Worm (Caenorhabditis elegans) whole organism, L1 larva: ENCODE data around the gene pro-1.

ENCODE experiments used
- C16A3.4 ChIP-seq: fragments of 150-350 bp; optimal IDR thresholded peaks from 2 replicates; lab custom pipeline; 2014; ENCODE audit warnings: missing biosample characterization, missing genetic modification characterization
- Y116A8C.19 ChIP-seq: sonication (generic microtip); optimal IDR thresholded peaks from 2 replicates; lab custom pipeline; 2016; ENCODE audit warnings: missing compliant biosample characterization, missing genetic modification characterization, borderline replicate concordance
- aha-1 ChIP-seq: fragments of 150-350 bp; optimal IDR thresholded peaks from 2 replicates; lab custom pipeline; 2014; ENCODE audit warnings: missing biosample characterization, missing genetic modification characterization
- ama-1 ChIP-seq: fragments of 150-350 bp; optimal IDR thresholded peaks from 2 replicates; lab custom pipeline; 2014
- blmp-1 ChIP-seq: fragments of 150-350 bp; optimal IDR thresholded peaks from 2 replicates; lab custom pipeline; 2014; ENCODE audit warnings: missing biosample characterization, missing genetic modification characterization
- ceh-82 ChIP-seq, 3 experiments: fragments of 150-350 bp in 1 of 3; sonication (generic microtip) in 2 of 3; optimal IDR thresholded peaks; 2 replicates each; lab custom pipeline; 2014 to 2017; ENCODE audit warnings: missing biosample characterization in 3 of 3, missing genetic modification characterization in 3 of 3
- ceh-90 ChIP-seq: sonication (generic microtip); optimal IDR thresholded peaks from 2 replicates; lab custom pipeline; 2016; ENCODE audit warnings: missing genetic modification characterization, missing compliant biosample characterization
- dpl-1 ChIP-seq, 3 experiments: fragments of 150-350 bp in 2 of 3; sonication (generic microtip) in 1 of 3; optimal IDR thresholded peaks; 2 replicates each; lab custom pipeline; 2014 to 2017; ENCODE audit warnings: missing biosample characterization in 3 of 3, missing genetic modification characterization in 3 of 3, missing genetic modification reagents in 3 of 3
- dsc-1 ChIP-seq: sonication (generic microtip); optimal IDR thresholded peaks from 2 replicates; lab custom pipeline; 2016; ENCODE audit warnings: mild to moderate bottlenecking, missing genetic modification characterization, missing compliant biosample characterization
- efl-1 ChIP-seq, 4 experiments: fragments of 150-350 bp; optimal IDR thresholded peaks in 3 of 4; peaks in 1 of 4; 1 replicate in 1 of 4; 2 replicates in 3 of 4; lab custom pipeline; 2014; ENCODE audit warnings: missing biosample characterization in 2 of 4, missing genetic modification characterization in 2 of 4, missing genetic modification reagents in 2 of 4
- egl-13 ChIP-seq: sonication (generic microtip); optimal IDR thresholded peaks from 2 replicates; lab custom pipeline; 2016; ENCODE audit warnings: missing genotype, missing genetic modification reagents, missing genetic modification characterization, missing compliant biosample characterization
- elt-2 ChIP-seq: sonication (generic microtip); optimal IDR thresholded peaks from 2 replicates; lab custom pipeline; 2016; ENCODE audit warnings: missing genetic modification characterization, mild to moderate bottlenecking, inconsistent platforms, missing compliant biosample characterization, missing genetic modification reagents
- fkh-10 ChIP-seq: sonication (generic microtip); optimal IDR thresholded peaks from 2 replicates; lab custom pipeline; 2017; ENCODE audit warnings: missing biosample characterization, missing genetic modification reagents, missing genetic modification characterization
- fkh-8 ChIP-seq: sonication (generic microtip); optimal IDR thresholded peaks from 2 replicates; lab custom pipeline; 2016; ENCODE audit warnings: mild to moderate bottlenecking, missing genetic modification characterization, missing compliant biosample characterization
- fos-1 ChIP-seq: fragments of 150-350 bp; optimal IDR thresholded peaks from 2 replicates; lab custom pipeline; 2014; ENCODE audit warnings: missing biosample characterization, missing genetic modification characterization
- hlh-17 ChIP-seq: fragments of 200-800 bp; sonication (Bioruptor generic); optimal IDR thresholded peaks from 2 replicates; lab custom pipeline; 2018; ENCODE audit warnings: missing genetic modification characterization, mild to moderate bottlenecking, missing compliant biosample characterization, moderate library complexity, borderline replicate concordance
- hlh-4 ChIP-seq: sonication (generic microtip); optimal IDR thresholded peaks from 2 replicates; lab custom pipeline; 2016; ENCODE audit warnings: mild to moderate bottlenecking, missing genetic modification characterization, missing compliant biosample characterization
- hpl-2 ChIP-seq: fragments of 150-350 bp; optimal IDR thresholded peaks from 2 replicates; lab custom pipeline; 2014; ENCODE audit warnings: missing biosample characterization, missing genetic modification reagents, missing genetic modification characterization
- irx-1 ChIP-seq: sonication (generic microtip); optimal IDR thresholded peaks from 2 replicates; lab custom pipeline; 2016; ENCODE audit warnings: missing genetic modification characterization, missing compliant biosample characterization
- lin-15B ChIP-seq: fragments of 150-350 bp; sonication (generic microtip); optimal IDR thresholded peaks from 3 replicates; lab custom pipeline; 2014; ENCODE audit warnings: missing biosample characterization, missing genetic modification characterization
- lsy-2 ChIP-seq, 2 experiments: fragments of 150-350 bp; optimal IDR thresholded peaks; 2 replicates each; lab custom pipeline; 2014; ENCODE audit warnings: missing biosample characterization in 2 of 2, missing genetic modification characterization in 2 of 2
- mab-9 ChIP-seq: fragments of 200-800 bp; sonication (Bioruptor generic); IDR thresholded peaks from 2 replicates; pipeline ENCODE4 v1.3.6; 2022; ENCODE audit warnings: missing genetic modification reagents, missing genetic modification characterization, missing compliant biosample characterization
- mdl-1 ChIP-seq, 2 experiments: fragments of 150-350 bp; optimal IDR thresholded peaks; 2 replicates each; lab custom pipeline; 2014 to 2017; ENCODE audit warnings: missing biosample characterization in 2 of 2, missing genetic modification characterization in 2 of 2, inconsistent platforms in 1 of 2
- mef-2 ChIP-seq: fragments of 150-350 bp; optimal IDR thresholded peaks from 2 replicates; lab custom pipeline; 2014; ENCODE audit warnings: missing biosample characterization, missing genetic modification characterization
- mep-1 ChIP-seq: fragments of 150-350 bp; optimal IDR thresholded peaks from 2 replicates; lab custom pipeline; 2014; ENCODE audit warnings: missing biosample characterization, missing genetic modification characterization
- nhr-11 ChIP-seq: fragments of 150-350 bp; optimal IDR thresholded peaks from 2 replicates; lab custom pipeline; 2014; ENCODE audit warnings: missing biosample characterization, missing genetic modification characterization
- nhr-12 ChIP-seq: sonication (generic microtip); optimal IDR thresholded peaks from 2 replicates; lab custom pipeline; 2017; ENCODE audit warnings: missing biosample characterization, missing genetic modification characterization
- nhr-237 ChIP-seq: fragments of 150-350 bp; optimal IDR thresholded peaks from 2 replicates; lab custom pipeline; 2014; ENCODE audit warnings: missing biosample characterization, missing genetic modification characterization
- nhr-71 ChIP-seq: sonication (generic microtip); optimal IDR thresholded peaks from 2 replicates; lab custom pipeline; 2016; ENCODE audit warnings: mild to moderate bottlenecking, missing genetic modification characterization, moderate library complexity, missing compliant biosample characterization
- nhr-76 ChIP-seq: sonication (generic microtip); optimal IDR thresholded peaks from 2 replicates; lab custom pipeline; 2017; ENCODE audit warnings: missing biosample characterization, missing genetic modification characterization
- nhr-77 ChIP-seq: fragments of 150-350 bp; optimal IDR thresholded peaks from 2 replicates; lab custom pipeline; 2014; ENCODE audit warnings: missing biosample characterization, missing genetic modification characterization
- nhr-84 ChIP-seq: sonication (generic microtip); optimal IDR thresholded peaks from 2 replicates; lab custom pipeline; 2017; ENCODE audit warnings: missing biosample characterization, missing genetic modification characterization
- nhr-90 ChIP-seq: sonication (generic microtip); optimal IDR thresholded peaks from 2 replicates; lab custom pipeline; 2016; ENCODE audit warnings: mild to moderate bottlenecking, missing genetic modification characterization, missing compliant biosample characterization; ENCODE audit not compliant: poor library complexity
- pax-3 ChIP-seq: fragments of 200-800 bp; sonication (Bioruptor generic); optimal IDR thresholded peaks from 2 replicates; lab custom pipeline; 2018; ENCODE audit warnings: mild to moderate bottlenecking, missing genetic modification characterization, moderate library complexity, missing compliant biosample characterization
- rnt-1 ChIP-seq: sonication (generic microtip); optimal IDR thresholded peaks from 2 replicates; lab custom pipeline; 2016; ENCODE audit warnings: mild to moderate bottlenecking, missing genetic modification characterization, moderate library complexity, missing compliant biosample characterization
- skn-1 ChIP-seq: fragments of 150-350 bp; optimal IDR thresholded peaks from 2 replicates; lab custom pipeline; 2014; ENCODE audit warnings: missing biosample characterization, missing genetic modification characterization
- snu-23 ChIP-seq: sonication (generic microtip); optimal IDR thresholded peaks from 2 replicates; lab custom pipeline; 2016; ENCODE audit warnings: missing genetic modification characterization, missing compliant biosample characterization
- sup-37 ChIP-seq: fragments of 200-800 bp; sonication (Bioruptor generic); optimal IDR thresholded peaks from 2 replicates; lab custom pipeline; 2018; ENCODE audit warnings: mild to moderate bottlenecking, missing genetic modification characterization, missing compliant biosample characterization
- swsn-7 ChIP-seq: sonication (generic microtip); optimal IDR thresholded peaks from 2 replicates; lab custom pipeline; 2016; ENCODE audit warnings: missing genetic modification characterization, missing compliant biosample characterization
- unc-30 ChIP-seq: sonication (generic microtip); optimal IDR thresholded peaks from 2 replicates; lab custom pipeline; 2017; ENCODE audit warnings: missing biosample characterization, missing genetic modification characterization
- unc-62 ChIP-seq: fragments of 150-350 bp; optimal IDR thresholded peaks from 2 replicates; lab custom pipeline; 2014; ENCODE audit warnings: missing biosample characterization, missing genetic modification reagents, missing genetic modification characterization
- unc-86 ChIP-seq: sonication (generic microtip); optimal IDR thresholded peaks from 2 replicates; lab custom pipeline; 2016; ENCODE audit warnings: missing genetic modification characterization, missing compliant biosample characterization
- unc-98 ChIP-seq: fragments of 200-800 bp; sonication (Bioruptor generic); IDR thresholded peaks from 2 replicates; pipeline ENCODE4 v1.3.6; 2022; ENCODE audit warnings: missing genetic modification characterization, missing compliant biosample characterization
- zag-1 ChIP-seq: fragments of 150-350 bp; optimal IDR thresholded peaks from 2 replicates; lab custom pipeline; 2014; ENCODE audit warnings: missing biosample characterization, missing genetic modification characterization
- zip-4 ChIP-seq: fragments of 200-800 bp; sonication (Bioruptor generic); optimal IDR thresholded peaks from 2 replicates; lab custom pipeline; 2018; ENCODE audit warnings: mild to moderate bottlenecking, missing genetic modification characterization, moderate library complexity, missing compliant biosample characterization
- ztf-11 ChIP-seq, 2 experiments: sonication (generic microtip); optimal IDR thresholded peaks; 2 replicates each; lab custom pipeline; 2016 to 2017; ENCODE audit warnings: missing genetic modification characterization in 2 of 2, missing biosample characterization in 1 of 2, missing compliant biosample characterization in 1 of 2

Gene pro-1

ce11 chrII:10548778-10549671 lies 7.2 kb upstream of the pro-1 start (continued):
- peak; percentile 96 for TF ChIP-seq nhr-71
- no peak for TF ChIP-seq hlh-17 (GFP tag; lab: Kevin White, UChicago)
- no peak for TF ChIP-seq ceh-90 (tag; lab: Kevin White, UChicago)
- TF ChIP-seq sup-37 (GFP tag; lab: Kevin White, UChicago), result peak; percentile 5
- TF ChIP-seq lin-15B (tag; lab: Kevin White, UChicago), result peak; percentile 44
- peak; percentile 97 for TF ChIP-seq ama-1 (lab: Kevin White, UChicago)
- peak; percentile 70 for TF ChIP-seq nhr-77 (tag; lab: Kevin White, UChicago)
- no peak for TF ChIP-seq unc-30 (tag; lab: Kevin White, UChicago)
- no peak for TF ChIP-seq nhr-76 (tag; lab: Kevin White, UChicago)
- no peak for TF ChIP-seq Y116A8C.19 (tag; lab: Kevin White, UChicago)
- peak; percentile 46 for TF ChIP-seq blmp-1 (tag; lab: Kevin White, UChicago)
- peak; percentile 71 to 82 for TF ChIP-seq efl-1 (optimal IDR thresholded peaks at IDR 0.05; lab: Kevin White, UChicago)
- TF ChIP-seq efl-1 (GFP tag; optimal IDR thresholded peaks at IDR 0.05 in 1 of 2; lab: Kevin White, UChicago), result peak; percentile 44 to 92
- no peak for TF ChIP-seq nhr-84 (tag; lab: Kevin White, UChicago)
- peak; percentile 80 for TF ChIP-seq nhr-11
- no peak for TF ChIP-seq aha-1
- TF ChIP-seq unc-86 (tag; lab: Kevin White, UChicago), result peak; percentile 90
- TF ChIP-seq hlh-4 (tag; lab: Kevin White, UChicago), result no peak
- no peak for TF ChIP-seq nhr-12 (tag; lab: Kevin White, UChicago)
- peak; percentile 50 for TF ChIP-seq fos-1 (tag; lab: Kevin White, UChicago)
- peak; percentile 94 for TF ChIP-seq snu-23 (GFP tag; lab: Kevin White, UChicago)
- peak; percentile 85 to 95 (median 94) for TF ChIP-seq ceh-82 (tag; optimal IDR thresholded peaks at IDR 0.05; lab: Kevin White, UChicago)
- TF ChIP-seq mef-2, result peak; percentile 45
- TF ChIP-seq ztf-11 (tag; optimal IDR thresholded peaks at IDR 0.05; lab: Kevin White, UChicago), result peak in 1 of 2 experiments; percentile 72
- TF ChIP-seq rnt-1, result peak; percentile 84
- TF ChIP-seq irx-1 (tag; lab: Kevin White, UChicago), result peak; percentile 34
- TF ChIP-seq swsn-7 (tag; lab: Kevin White, UChicago), result peak; percentile 90
- peak; percentile 48 for TF ChIP-seq nhr-237
- TF ChIP-seq mab-9 (GFP tag; lab: Robert Waterston, UW), result peak; percentile 66
- TF ChIP-seq mep-1, result peak; percentile 48
- no peak for TF ChIP-seq unc-62 (GFP tag; lab: Kevin White, UChicago)
- no peak for TF ChIP-seq unc-98
- TF ChIP-seq C16A3.4 (tag; lab: Kevin White, UChicago), result peak; percentile 85
- TF ChIP-seq elt-2 (tag; lab: Kevin White, UChicago), result peak; percentile 47
- TF ChIP-seq egl-13 (tag; lab: Kevin White, UChicago), result peak; percentile 49
- TF ChIP-seq mdl-1 (tag; optimal IDR thresholded peaks at IDR 0.05; lab: Kevin White, UChicago), result peak; percentile 85 to 95

ce11 chrII:10547803-10548693 lies 6.3 kb upstream of the pro-1 start:
- TF ChIP-seq skn-1 (tag; lab: Kevin White, UChicago), result peak; percentile 14
- no peak for TF ChIP-seq zag-1 (tag; lab: Kevin White, UChicago)
- TF ChIP-seq mdl-1 (tag; optimal IDR thresholded peaks at IDR 0.05; lab: Kevin White, UChicago), result peak in 1 of 2 experiments; percentile 28
- TF ChIP-seq dpl-1 (GFP tag; optimal IDR thresholded peaks at IDR 0.05; lab: Kevin White, UChicago), result peak in 1 of 3 experiments; percentile 15
- peak; percentile 2 to 17 for TF ChIP-seq lsy-2 (tag; optimal IDR thresholded peaks at IDR 0.05; lab: Kevin White, UChicago)
- TF ChIP-seq unc-98, result no peak
- TF ChIP-seq egl-13 (tag; lab: Kevin White, UChicago), result no peak
- no peak for TF ChIP-seq hpl-2 (GFP tag; lab: Kevin White, UChicago)
- TF ChIP-seq irx-1 (tag; lab: Kevin White, UChicago), result no peak
- no peak for TF ChIP-seq efl-1 (optimal IDR thresholded peaks at IDR 0.05; lab: Kevin White, UChicago)
- TF ChIP-seq efl-1 (GFP tag; optimal IDR thresholded peaks at IDR 0.05 in 1 of 2; lab: Kevin White, UChicago), result peak in 1 of 2 experiments; percentile 94
- peak; percentile 67; the same call in 1 of the 2 replicates for TF ChIP-seq mab-9 (GFP tag; lab: Robert Waterston, UW)
- TF ChIP-seq dsc-1 (tag; lab: Kevin White, UChicago), result no peak
- TF ChIP-seq nhr-90, result peak; percentile 27
- peak; percentile 51 for TF ChIP-seq fkh-8 (tag; lab: Kevin White, UChicago)
- TF ChIP-seq fkh-10, result no peak
- peak; percentile 82 for TF ChIP-seq mep-1
- TF ChIP-seq zip-4 (GFP tag; lab: Kevin White, UChicago), result no peak
- TF ChIP-seq pax-3 (tag; lab: Kevin White, UChicago), result peak; percentile 22
- peak; percentile 60 for TF ChIP-seq nhr-71
- TF ChIP-seq blmp-1 (tag; lab: Kevin White, UChicago), result peak; percentile 26
- TF ChIP-seq lin-15B (tag; lab: Kevin White, UChicago), result no peak
- peak; percentile 33 for TF ChIP-seq rnt-1
